Worm (Caenorhabditis elegans) whole organism, midembryonic: ENCODE data around the gene F22H10.6.

Source experiments
- T22C8.4 ChIP-seq: fragments of 200-800 bp; sonication (Bioruptor generic); IDR thresholded peaks from 2 replicates; pipeline ENCODE4 v1.3.6; 2022; ENCODE audit warnings: missing genetic modification characterization, missing compliant biosample characterization
- cog-1 ChIP-seq: sonication (generic microtip); optimal IDR thresholded peaks from 2 replicates; lab custom pipeline; 2016; ENCODE audit warnings: missing genetic modification characterization, missing compliant biosample characterization
- flt-1 ChIP-seq: fragments of 200-800 bp; sonication (Bioruptor generic); IDR thresholded peaks from 2 replicates; pipeline ENCODE4 v1.3.6; 2022; ENCODE audit warnings: missing genetic modification characterization, missing compliant biosample characterization
- klf-2 ChIP-seq: fragments of 200-800 bp; sonication (Bioruptor generic); conservative IDR thresholded peaks from 2 replicates; pipeline ENCODE4 v1.3.6; 2022; ENCODE audit warnings: missing genetic modification reagents, missing genetic modification characterization, missing compliant biosample characterization
- med-1 ChIP-seq: sonication (generic microtip); optimal IDR thresholded peaks from 2 replicates; lab custom pipeline; 2017; ENCODE audit warnings: missing genetic modification characterization, mild to moderate bottlenecking, missing compliant biosample characterization, antibody characterized with exemption, missing genetic modification reagents; ENCODE audit not compliant: insufficient read depth
- ref-1 ChIP-seq: fragments of 200-800 bp; sonication (Bioruptor generic); conservative IDR thresholded peaks from 2 replicates; pipeline ENCODE4 v1.3.6; 2022; ENCODE audit warnings: missing genetic modification reagents, missing genetic modification characterization, missing compliant biosample characterization
- tab-1 ChIP-seq: fragments of 200-800 bp; sonication (Bioruptor generic); IDR thresholded peaks from 2 replicates; pipeline ENCODE4 v1.3.6; 2022; ENCODE audit warnings: missing genetic modification characterization, missing compliant biosample characterization
- ztf-23 ChIP-seq: fragments of 200-800 bp; sonication (Bioruptor generic); IDR thresholded peaks from 2 replicates; pipeline ENCODE4 v1.3.6; 2022; ENCODE audit warnings: missing genetic modification reagents, missing genetic modification characterization, missing compliant biosample characterization
- ztf-29 ChIP-seq: fragments of 200-800 bp; sonication (Bioruptor generic); IDR thresholded peaks from 2 replicates; pipeline ENCODE4 v1.3.6; 2022; ENCODE audit warnings: missing genetic modification reagents, missing genetic modification characterization, missing compliant biosample characterization

F22H10.6 gene

ce11 chrX:16662723-16663122, 28.4 kb downstream of the F22H10.6 start, which contains the start of gene F43B10.1:
TSS of gene F43B10.1 (minus strand) at chrX:16662823.
- TF ChIP-seq klf-2 (GFP tag; lab: Robert Waterston, UW) (no peak), ztf-29 (GFP tag; lab: Robert Waterston, UW) (no peak), med-1 (GFP tag; lab: Kevin White, UChicago) (no peak), T22C8.4 (GFP tag; lab: Robert Waterston, UW) (no peak), flt-1 (GFP tag; lab: Robert Waterston, UW) (no peak), ref-1 (GFP tag; lab: Robert Waterston, UW) (no peak), ztf-23 (GFP tag; lab: Robert Waterston, UW) (no peak), tab-1 (GFP tag; lab: Robert Waterston, UW) (no peak), cog-1 (no peak)

- TF ChIP-seq cog-1 (no peak), med-1 (GFP tag; lab: Kevin White, UChicago) (no peak), ref-1 (GFP tag; lab: Robert Waterston, UW) (no peak), tab-1 (GFP tag; lab: Robert Waterston, UW) (no peak), T22C8.4 (GFP tag; lab: Robert Waterston, UW) (no peak)
Measured at ce11 chrX:16660268-16660667, 30.9 kb downstream of the F22H10.6 start.

- TF ChIP-seq ztf-29 (GFP tag; lab: Robert Waterston, UW), result no peak
- no peak for TF ChIP-seq ref-1 (GFP tag; lab: Robert Waterston, UW)
- no peak for TF ChIP-seq med-1 (GFP tag; lab: Kevin White, UChicago)
- no peak for TF ChIP-seq klf-2 (GFP tag; lab: Robert Waterston, UW)
- no peak for TF ChIP-seq flt-1 (GFP tag; lab: Robert Waterston, UW)
- TF ChIP-seq ztf-23 (GFP tag; lab: Robert Waterston, UW), result no peak
- no peak for TF ChIP-seq cog-1
Measured at ce11 chrX:16658309-16658708, 32.8 kb downstream of the F22H10.6 start.

- TF ChIP-seq cog-1 (no peak), T22C8.4 (GFP tag; lab: Robert Waterston, UW) (no peak), flt-1 (GFP tag; lab: Robert Waterston, UW) (no peak; the same call in 1 of the 2 replicates), ref-1 (GFP tag; lab: Robert Waterston, UW) (no peak), ztf-29 (GFP tag; lab: Robert Waterston, UW) (no peak), med-1 (GFP tag; lab: Kevin White, UChicago) (no peak)
Measured at ce11 chrX:16655283-16655682, 35.9 kb downstream of the F22H10.6 start.

ce11 chrX:16650600-16650999, 40.5 kb downstream of the F22H10.6 start:
- no peak for TF ChIP-seq ref-1 (GFP tag; lab: Robert Waterston, UW)

ce11 chrX:16648773-16649172, 42.4 kb downstream of the F22H10.6 start:
- TF ChIP-seq ztf-29 (GFP tag; lab: Robert Waterston, UW), result no peak
- no peak for TF ChIP-seq klf-2 (GFP tag; lab: Robert Waterston, UW)
- TF ChIP-seq ztf-23 (GFP tag; lab: Robert Waterston, UW), result no peak
- TF ChIP-seq cog-1, result no peak

- TF ChIP-seq klf-2 (GFP tag; lab: Robert Waterston, UW) (no peak), flt-1 (GFP tag; lab: Robert Waterston, UW) (no peak), T22C8.4 (GFP tag; lab: Robert Waterston, UW) (no peak), med-1 (GFP tag; lab: Kevin White, UChicago) (no peak), ztf-29 (GFP tag; lab: Robert Waterston, UW) (no peak), tab-1 (GFP tag; lab: Robert Waterston, UW) (no peak), ztf-23 (GFP tag; lab: Robert Waterston, UW) (no peak), ref-1 (GFP tag; lab: Robert Waterston, UW) (no peak), cog-1 (no peak)
Measured at ce11 chrX:16647222-16647621, 43.9 kb downstream of the F22H10.6 start.

ce11 chrX:16644889-16645288, 46.2 kb downstream of the F22H10.6 start:
- no peak for TF ChIP-seq ztf-23 (GFP tag; lab: Robert Waterston, UW)
- no peak for TF ChIP-seq ztf-29 (GFP tag; lab: Robert Waterston, UW)
- no peak for TF ChIP-seq med-1 (GFP tag; lab: Kevin White, UChicago)
- no peak for TF ChIP-seq flt-1 (GFP tag; lab: Robert Waterston, UW)
- no peak for TF ChIP-seq ref-1 (GFP tag; lab: Robert Waterston, UW)
- TF ChIP-seq tab-1 (GFP tag; lab: Robert Waterston, UW), result no peak
- no peak for TF ChIP-seq T22C8.4 (GFP tag; lab: Robert Waterston, UW)
- TF ChIP-seq cog-1, result no peak
- TF ChIP-seq klf-2 (GFP tag; lab: Robert Waterston, UW), result no peak

ce11 chrX:16643246-16643645, 47.9 kb downstream of the F22H10.6 start:
- TF ChIP-seq tab-1 (GFP tag; lab: Robert Waterston, UW), result no peak
- TF ChIP-seq T22C8.4 (GFP tag; lab: Robert Waterston, UW), result no peak
- TF ChIP-seq med-1 (GFP tag; lab: Kevin White, UChicago), result no peak
- TF ChIP-seq ztf-23 (GFP tag; lab: Robert Waterston, UW), result no peak
- no peak for TF ChIP-seq ref-1 (GFP tag; lab: Robert Waterston, UW)
- TF ChIP-seq flt-1 (GFP tag; lab: Robert Waterston, UW), result no peak
- no peak for TF ChIP-seq cog-1
- no peak for TF ChIP-seq klf-2 (GFP tag; lab: Robert Waterston, UW)
- no peak for TF ChIP-seq ztf-29 (GFP tag; lab: Robert Waterston, UW)

- TF ChIP-seq ref-1 (GFP tag; lab: Robert Waterston, UW), result no peak
- TF ChIP-seq med-1 (GFP tag; lab: Kevin White, UChicago), result no peak
- no peak for TF ChIP-seq cog-1
- no peak for TF ChIP-seq ztf-29 (GFP tag; lab: Robert Waterston, UW)
- TF ChIP-seq T22C8.4 (GFP tag; lab: Robert Waterston, UW), result no peak
Measured at ce11 chrX:16641678-16642077, 49.5 kb downstream of the F22H10.6 start.
